Fruit fly (Drosophila melanogaster): Measurements from ENCODE around the gene Mnt.

The Mnt gene

DNA sequence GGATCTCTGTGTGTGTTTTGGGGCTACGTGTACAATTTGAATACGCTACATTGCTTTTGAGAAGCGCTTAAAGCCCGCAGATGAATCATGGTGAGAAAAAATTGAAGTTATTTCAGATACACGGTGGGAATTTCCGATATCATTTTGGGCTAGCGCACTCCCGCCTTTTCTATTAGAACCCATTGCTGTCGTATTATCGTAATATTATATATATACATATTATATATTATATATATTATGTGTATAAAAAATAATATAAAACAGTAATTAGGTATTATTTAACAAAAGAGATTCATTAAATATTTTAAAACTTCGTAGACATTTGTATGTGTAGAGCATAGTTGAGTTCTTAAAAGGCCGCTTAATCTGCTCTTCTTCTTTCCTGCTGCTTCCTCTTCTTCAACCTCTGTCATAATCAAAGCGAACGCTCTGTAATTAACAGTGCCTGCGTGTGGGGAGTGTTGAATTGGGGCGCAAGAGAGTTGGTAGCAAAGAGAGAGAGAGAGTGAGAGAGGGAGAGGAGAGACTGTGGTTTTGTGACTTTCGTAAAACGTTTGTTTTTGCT lies 6.3 kb downstream of the Mnt start (continued):
- TF ChIP-seq stc (GFP tag; IDR thresholded peaks at IDR 0.05): peak; percentile 50; the same call in 1 of the 2 replicates
- TF ChIP-seq sisA (GFP tag; IDR thresholded peaks at IDR 0.05): peak; percentile 73
- peak; percentile 6 for TF ChIP-seq emc (GFP tag; optimal IDR thresholded peaks at IDR 0.05)
- peak; percentile 65 for TF ChIP-seq tin (GFP tag; optimal IDR thresholded peaks at IDR 0.05)
- TF ChIP-seq sob (GFP tag; IDR thresholded peaks at IDR 0.05): 0 out of 2 replicates have a peak, but pooled peaks have one; percentile 19
- peak; percentile 1 for TF ChIP-seq kni (GFP tag; optimal IDR thresholded peaks at IDR 0.05)
- no peak for TF ChIP-seq ems (GFP tag; optimal IDR thresholded peaks at IDR 0.05)
- TF ChIP-seq CG7839 (tag; optimal IDR thresholded peaks at IDR 0.05): peak; percentile 90
- no peak for TF ChIP-seq bigmax (GFP tag; optimal IDR thresholded peaks at IDR 0.05)
- TF ChIP-seq insv (GFP tag; optimal IDR thresholded peaks at IDR 0.05): no peak
- TF ChIP-seq Rfx (GFP tag; IDR thresholded peaks at IDR 0.05): peak; percentile 57; the same call in 1 of the 2 replicates
- TF ChIP-seq bowl (GFP tag; IDR thresholded peaks at IDR 0.05): no peak
- TF ChIP-seq Nf-YA (GFP tag; IDR thresholded peaks at IDR 0.05): peak; percentile 30; the same call in 1 of the 2 replicates
- peak; percentile 45 for TF ChIP-seq Sry-β (GFP tag; optimal IDR thresholded peaks at IDR 0.05)
- peak; percentile 37 for TF ChIP-seq CG12155 (GFP tag; optimal IDR thresholded peaks at IDR 0.05)
- no peak for TF ChIP-seq wdn (GFP tag; IDR thresholded peaks at IDR 0.05)
- no peak for TF ChIP-seq CG8478 (optimal IDR thresholded peaks at IDR 0.05)
- TF ChIP-seq HmgZ (tag; optimal IDR thresholded peaks at IDR 0.05): no peak
- TF ChIP-seq lilli (GFP tag; optimal IDR thresholded peaks at IDR 0.05): peak; percentile 13
- TF ChIP-seq jigr1 (GFP tag; IDR thresholded peaks at IDR 0.05): no peak
- no peak for TF ChIP-seq CG16813 (GFP tag; IDR thresholded peaks at IDR 0.05; ENCODE audit: partially characterized antibody)
- no peak for TF ChIP-seq CG2889 (GFP tag; IDR thresholded peaks at IDR 0.05)
- TF ChIP-seq Hr3 (GFP tag; optimal IDR thresholded peaks at IDR 0.05): peak; percentile 91
- TF ChIP-seq jumu (GFP tag; optimal IDR thresholded peaks at IDR 0.05): peak; percentile 37
- TF ChIP-seq ro (GFP tag; IDR thresholded peaks at IDR 0.05): no peak
- TF ChIP-seq scrt (GFP tag; optimal IDR thresholded peaks at IDR 0.05): peak; percentile 58
- no peak for TF ChIP-seq stwl (tag; optimal IDR thresholded peaks at IDR 0.05)
- TF ChIP-seq nerfin-2 (GFP tag; IDR thresholded peaks at IDR 0.05; ENCODE audit: partially characterized antibody): no peak
- TF ChIP-seq CG18476 (GFP tag; optimal IDR thresholded peaks at IDR 0.05): peak; percentile 68
- 0 out of 2 replicates have a peak, but pooled peaks have one; percentile 59 for TF ChIP-seq ara (GFP tag; IDR thresholded peaks at IDR 0.05)
- no peak for TF ChIP-seq br (optimal IDR thresholded peaks at IDR 0.05)
- TF ChIP-seq salm (tag; optimal IDR thresholded peaks at IDR 0.05): peak; percentile 75
- TF ChIP-seq kay (GFP tag; optimal IDR thresholded peaks at IDR 0.05): peak; percentile 45
- TF ChIP-seq fd3F (GFP tag; optimal IDR thresholded peaks at IDR 0.05): peak; percentile 67
- TF ChIP-seq Meics (GFP tag; optimal IDR thresholded peaks at IDR 0.05): peak; percentile 90
- no peak for TF ChIP-seq MESR4 (GFP tag; optimal IDR thresholded peaks at IDR 0.05)
- TF ChIP-seq CG17612 (GFP tag; IDR thresholded peaks at IDR 0.05): no peak
- peak; percentile 13 for TF ChIP-seq Mad (GFP tag; optimal IDR thresholded peaks at IDR 0.05)
- no peak for TF ChIP-seq Opbp (GFP tag; IDR thresholded peaks at IDR 0.05; ENCODE audit: partially characterized antibody)
- peak; percentile 91 for TF ChIP-seq Ssrp (tag; optimal IDR thresholded peaks at IDR 0.05)
- TF ChIP-seq CG32532 (GFP tag; IDR thresholded peaks at IDR 0.05): peak; percentile 56; the same call in 1 of the 2 replicates
- TF ChIP-seq MTF-1 (GFP tag; optimal IDR thresholded peaks at IDR 0.05; ENCODE audit: borderline replicate concordance): peak; percentile 23
- peak; percentile 39 for TF ChIP-seq Lhr (GFP tag; optimal IDR thresholded peaks at IDR 0.05)
- peak; percentile 44 for TF ChIP-seq CG14667 (GFP tag; IDR thresholded peaks at IDR 0.05)
- peak; percentile 55; the same call in 1 of the 2 replicates for TF ChIP-seq E2f1 (GFP tag; IDR thresholded peaks at IDR 0.05)
- no peak for TF ChIP-seq CG9876 (GFP tag; optimal IDR thresholded peaks at IDR 0.05)
- TF ChIP-seq disco-r (GFP tag; optimal IDR thresholded peaks at IDR 0.05): no peak
- no peak for TF ChIP-seq fu2 (GFP tag; optimal IDR thresholded peaks at IDR 0.05)
- TF ChIP-seq CG3847 (GFP tag; IDR thresholded peaks at IDR 0.05): peak; percentile 52
- TF ChIP-seq gsb (GFP tag; IDR thresholded peaks at IDR 0.05): no peak
- no peak for TF ChIP-seq CG10959 (GFP tag; IDR thresholded peaks at IDR 0.05)
